Fruit fly (Drosophila melanogaster) whole organism, embryonic: ENCODE data around the gene Ir25a.
A peak's percentile ranks its signal among the peaks of the same experiment; 100 is the strongest.

Source experiments
- Ada2b ChIP-seq: fragments of 200-800 bp; sonication (Bioruptor generic); IDR thresholded peaks from 2 replicates; pipeline ENCODE4 v1.3.6; 2022; ENCODE audit warnings: missing biosample characterization, missing genetic modification characterization
- CG10274 ChIP-seq: fragments of 200-800 bp; sonication (Bioruptor generic); optimal IDR thresholded peaks from 3 replicates; lab custom pipeline; 2017; ENCODE audit warnings: missing biosample characterization, mild to moderate bottlenecking, missing genetic modification characterization
- CG10654 ChIP-seq: fragments of 200-800 bp; sonication (Bioruptor generic); optimal IDR thresholded peaks from 2 replicates; lab custom pipeline; 2016; ENCODE audit warnings: missing biosample characterization, missing genetic modification characterization
- CG11696 ChIP-seq: fragments of 200-800 bp; sonication (Bioruptor generic); IDR thresholded peaks from 2 replicates; pipeline ENCODE4 v1.3.6; 2022; ENCODE audit warnings: missing biosample characterization, missing genetic modification characterization
- CG12299 ChIP-seq: fragments of 200-800 bp; sonication (Bioruptor generic); optimal IDR thresholded peaks from 2 replicates; lab custom pipeline; 2018; ENCODE audit warnings: missing biosample characterization, mild to moderate bottlenecking, missing genetic modification characterization
- CG12659 ChIP-seq: fragments of 200-800 bp; sonication (Bioruptor generic); optimal IDR thresholded peaks from 3 replicates; lab custom pipeline; 2017; ENCODE audit warnings: mild to moderate bottlenecking, missing biosample characterization, missing genetic modification reagents, missing genetic modification characterization
- CG12769 ChIP-seq: fragments of 200-800 bp; sonication (Bioruptor generic); optimal IDR thresholded peaks from 2 replicates; lab custom pipeline; 2019; ENCODE audit warnings: missing biosample characterization, mild to moderate bottlenecking, missing genetic modification characterization, moderate library complexity
- CG15514 ChIP-seq: fragments of 200-800 bp; sonication (Bioruptor generic); optimal IDR thresholded peaks from 3 replicates; lab custom pipeline; 2017; ENCODE audit warnings: missing biosample characterization, missing genetic modification characterization, mild to moderate bottlenecking, moderate library complexity, missing genetic modification reagents
- CG17186 ChIP-seq: fragments of 200-800 bp; sonication (Bioruptor generic); optimal IDR thresholded peaks from 3 replicates; lab custom pipeline; 2017; ENCODE audit warnings: missing biosample characterization, missing genetic modification reagents, missing genetic modification characterization
- CG17612 ChIP-seq: fragments of 200-800 bp; sonication (Bioruptor generic); IDR thresholded peaks from 2 replicates; pipeline ENCODE4 v1.3.6; 2022; ENCODE audit warnings: missing biosample characterization, missing genetic modification characterization
- CG17829 ChIP-seq: fragments of 200-800 bp; optimal IDR thresholded peaks from 2 replicates; lab custom pipeline; 2019; ENCODE audit warnings: missing biosample characterization, mild to moderate bottlenecking, missing genetic modification characterization, moderate library complexity
- CG30403 ChIP-seq: fragments of 200-800 bp; sonication (Bioruptor generic); optimal IDR thresholded peaks from 3 replicates; lab custom pipeline; 2016; ENCODE audit warnings: missing biosample characterization, missing genetic modification characterization
- CG4328 ChIP-seq: fragments of 200-800 bp; sonication (Bioruptor generic); optimal IDR thresholded peaks from 3 replicates; lab custom pipeline; 2017; ENCODE audit warnings: missing biosample characterization, missing genetic modification reagents, missing genetic modification characterization
- CG4617 ChIP-seq: fragments of 200-800 bp; sonication (Bioruptor generic); optimal IDR thresholded peaks from 3 replicates; lab custom pipeline; 2016; ENCODE audit warnings: missing biosample characterization, missing genetic modification characterization, borderline replicate concordance
- CG6272 ChIP-seq: fragments of 200-800 bp; sonication (Bioruptor generic); IDR thresholded peaks from 2 replicates; pipeline ENCODE4 v1.3.6; 2022; ENCODE audit warnings: missing biosample characterization, missing genetic modification characterization
- CG6654 ChIP-seq: fragments of 200-800 bp; sonication (Bioruptor generic); optimal IDR thresholded peaks from 2 replicates; lab custom pipeline; 2017; ENCODE audit warnings: missing biosample characterization, mild to moderate bottlenecking, missing genetic modification characterization
- Deaf1 ChIP-seq: fragments of 200-800 bp; optimal IDR thresholded peaks from 3 replicates; lab custom pipeline; 2019; ENCODE audit warnings: missing biosample characterization, mild to moderate bottlenecking, missing genetic modification characterization, moderate library complexity
- Dip2 ChIP-seq: fragments of 200-800 bp; sonication (Bioruptor generic); IDR thresholded peaks from 2 replicates; pipeline ENCODE4 v1.3.6; 2022; ENCODE audit warnings: missing biosample characterization, missing genetic modification characterization
- Doc2 ChIP-seq: fragments of 200-800 bp; sonication (Bioruptor generic); IDR thresholded peaks from 2 replicates; pipeline ENCODE4 v1.3.6; 2022; ENCODE audit warnings: missing biosample characterization, missing genetic modification characterization
- Dp ChIP-seq: fragments of 200-800 bp; sonication (Bioruptor generic); optimal IDR thresholded peaks from 2 replicates; lab custom pipeline; 2018; ENCODE audit warnings: missing biosample characterization, mild to moderate bottlenecking, missing genetic modification characterization, moderate library complexity
- Drgx ChIP-seq: fragments of 200-800 bp; sonication (Bioruptor generic); IDR thresholded peaks from 2 replicates; pipeline ENCODE4 v1.3.6; 2022; ENCODE audit warnings: missing biosample characterization, missing genetic modification characterization
- Gsc ChIP-seq: fragments of 200-800 bp; sonication (Bioruptor generic); IDR thresholded peaks from 2 replicates; pipeline ENCODE4 v1.3.6; 2022; ENCODE audit warnings: missing biosample characterization, missing genetic modification characterization
- HLH4C ChIP-seq: fragments of 200-800 bp; sonication (Bioruptor generic); IDR thresholded peaks from 3 replicates; pipeline ENCODE4 v1.3.6; 2022; ENCODE audit warnings: missing biosample characterization, missing genetic modification characterization; ENCODE audit not compliant: partially characterized antibody
- Hand ChIP-seq: fragments of 200-800 bp; sonication (Bioruptor generic); optimal IDR thresholded peaks from 2 replicates; lab custom pipeline; 2017; ENCODE audit warnings: mild to moderate bottlenecking, missing biosample characterization, missing genetic modification reagents, missing genetic modification characterization
- Hr3 ChIP-seq: fragments of 200-800 bp; sonication (Bioruptor generic); optimal IDR thresholded peaks from 3 replicates; lab custom pipeline; 2016; ENCODE audit warnings: missing biosample characterization, missing genetic modification characterization
- Hsf ChIP-seq: fragments of 200-800 bp; sonication (Bioruptor generic); optimal IDR thresholded peaks from 3 replicates; lab custom pipeline; 2016; ENCODE audit warnings: missing biosample characterization, missing genetic modification characterization
- Rx ChIP-seq: fragments of 200-800 bp; sonication (Bioruptor generic); IDR thresholded peaks from 2 replicates; pipeline ENCODE4 v1.3.6; 2022; ENCODE audit warnings: missing biosample characterization, missing genetic modification characterization
- Scr ChIP-seq: fragments of 200-800 bp; sonication (Bioruptor generic); IDR thresholded peaks from 2 replicates; pipeline ENCODE4 v1.3.6; 2022; ENCODE audit warnings: missing biosample characterization, missing genetic modification characterization; ENCODE audit not compliant: partially characterized antibody
- Ssrp ChIP-seq: fragments of 200-800 bp; sonication (Bioruptor generic); optimal IDR thresholded peaks from 2 replicates; lab custom pipeline; 2018; ENCODE audit warnings: missing biosample characterization, mild to moderate bottlenecking, missing genetic modification characterization, moderate library complexity
- Trl ChIP-seq, 3 experiments: fragments of >200 bp in 2 of 3; fragments of 200-800 bp in 1 of 3; sonication (Bioruptor generic) in 1 of 3; optimal IDR thresholded peaks; 2 replicates in 1 of 3; 3 replicates in 2 of 3; lab custom pipeline; 2016 to 2017; ENCODE audit warnings: missing biosample characterization in 1 of 3, missing genetic modification characterization in 1 of 3
- Xrp1 ChIP-seq: fragments of 200-800 bp; sonication (Bioruptor generic); IDR thresholded peaks from 2 replicates; pipeline ENCODE4 v1.3.6; 2022; ENCODE audit warnings: missing biosample characterization, missing genetic modification characterization
- aop ChIP-seq: fragments of 200-800 bp; sonication (Bioruptor generic); IDR thresholded peaks from 2 replicates; pipeline ENCODE4 v1.3.6; 2022; ENCODE audit warnings: missing biosample characterization, missing genetic modification characterization
- corto ChIP-seq: fragments of 200-800 bp; sonication (Bioruptor generic); optimal IDR thresholded peaks from 2 replicates; lab custom pipeline; 2016; ENCODE audit warnings: missing biosample characterization, mild to moderate bottlenecking, missing genetic modification characterization, moderate library complexity
- disco-r ChIP-seq: fragments of 200-800 bp; sonication (Bioruptor generic); optimal IDR thresholded peaks from 2 replicates; lab custom pipeline; 2016; ENCODE audit warnings: missing biosample characterization, missing genetic modification characterization
- emc ChIP-seq: fragments of 200-800 bp; sonication (Bioruptor generic); optimal IDR thresholded peaks from 2 replicates; lab custom pipeline; 2016; ENCODE audit warnings: missing biosample characterization, missing genetic modification characterization
- eve ChIP-seq, 2 experiments: fragments of >200 bp; optimal IDR thresholded peaks; 2 replicates each; lab custom pipeline; 2017; ENCODE audit warnings: missing biosample characterization in 2 of 2, missing genetic modification characterization in 2 of 2
- fd102C ChIP-seq: fragments of 200-800 bp; sonication (Bioruptor generic); optimal IDR thresholded peaks from 2 replicates; lab custom pipeline; 2018; ENCODE audit warnings: missing biosample characterization, mild to moderate bottlenecking, missing genetic modification characterization, moderate library complexity
- fd96Cb ChIP-seq: fragments of 200-800 bp; sonication (Bioruptor generic); optimal IDR thresholded peaks from 2 replicates; lab custom pipeline; 2018; ENCODE audit warnings: missing biosample characterization, mild to moderate bottlenecking, missing genetic modification characterization, moderate library complexity
- grau ChIP-seq: fragments of 200-800 bp; optimal IDR thresholded peaks from 3 replicates; lab custom pipeline; 2019; ENCODE audit warnings: missing biosample characterization, mild to moderate bottlenecking, missing genetic modification characterization, moderate library complexity
- gsb-n ChIP-seq: fragments of 200-800 bp; sonication (Bioruptor generic); optimal IDR thresholded peaks from 3 replicates; lab custom pipeline; 2018; ENCODE audit warnings: missing biosample characterization, mild to moderate bottlenecking, missing genetic modification characterization
- ham ChIP-seq: fragments of 200-800 bp; sonication (Bioruptor generic); IDR thresholded peaks from 2 replicates; pipeline ENCODE4 v1.3.6; 2022; ENCODE audit warnings: missing biosample characterization, missing genetic modification characterization
- her ChIP-seq: fragments of 200-800 bp; sonication (Bioruptor generic); optimal IDR thresholded peaks from 2 replicates; lab custom pipeline; 2016; ENCODE audit warnings: missing biosample characterization, missing genetic modification characterization
- inv ChIP-seq: fragments of 200-800 bp; sonication (Bioruptor generic); IDR thresholded peaks from 2 replicates; pipeline ENCODE4 v1.3.6; 2022; ENCODE audit warnings: missing biosample characterization, missing genetic modification characterization; ENCODE audit not compliant: partially characterized antibody
- lilli ChIP-seq: fragments of 200-800 bp; sonication (Bioruptor generic); optimal IDR thresholded peaks from 3 replicates; lab custom pipeline; 2016; ENCODE audit warnings: missing biosample characterization, missing genetic modification characterization
- luna ChIP-seq: fragments of 200-800 bp; sonication (Bioruptor generic); optimal IDR thresholded peaks from 2 replicates; lab custom pipeline; 2016; ENCODE audit warnings: missing biosample characterization, missing genetic modification characterization
- phol ChIP-seq: fragments of 200-800 bp; sonication (Bioruptor generic); optimal IDR thresholded peaks from 3 replicates; lab custom pipeline; 2018; ENCODE audit warnings: missing biosample characterization, mild to moderate bottlenecking, missing genetic modification characterization, moderate library complexity
- sens-2 ChIP-seq: fragments of 200-800 bp; sonication (Bioruptor generic); IDR thresholded peaks from 2 replicates; pipeline ENCODE4 v1.3.6; 2022; ENCODE audit warnings: missing biosample characterization, missing genetic modification characterization
- sna ChIP-seq: fragments of 200-800 bp; sonication (Bioruptor generic); IDR thresholded peaks from 2 replicates; pipeline ENCODE4 v1.3.6; 2022; ENCODE audit warnings: missing biosample characterization, missing genetic modification characterization; ENCODE audit not compliant: partially characterized antibody
- tll ChIP-seq, 2 experiments: fragments of 200-800 bp in 1 of 2; fragments of >200 bp in 1 of 2; sonication (Bioruptor generic) in 1 of 2; optimal IDR thresholded peaks; 2 replicates each; lab custom pipeline; 2017 to 2019; ENCODE audit warnings: missing biosample characterization in 2 of 2, missing genetic modification characterization in 2 of 2, mild to moderate bottlenecking in 1 of 2, moderate library complexity in 1 of 2

The Ir25a gene

DNA sequence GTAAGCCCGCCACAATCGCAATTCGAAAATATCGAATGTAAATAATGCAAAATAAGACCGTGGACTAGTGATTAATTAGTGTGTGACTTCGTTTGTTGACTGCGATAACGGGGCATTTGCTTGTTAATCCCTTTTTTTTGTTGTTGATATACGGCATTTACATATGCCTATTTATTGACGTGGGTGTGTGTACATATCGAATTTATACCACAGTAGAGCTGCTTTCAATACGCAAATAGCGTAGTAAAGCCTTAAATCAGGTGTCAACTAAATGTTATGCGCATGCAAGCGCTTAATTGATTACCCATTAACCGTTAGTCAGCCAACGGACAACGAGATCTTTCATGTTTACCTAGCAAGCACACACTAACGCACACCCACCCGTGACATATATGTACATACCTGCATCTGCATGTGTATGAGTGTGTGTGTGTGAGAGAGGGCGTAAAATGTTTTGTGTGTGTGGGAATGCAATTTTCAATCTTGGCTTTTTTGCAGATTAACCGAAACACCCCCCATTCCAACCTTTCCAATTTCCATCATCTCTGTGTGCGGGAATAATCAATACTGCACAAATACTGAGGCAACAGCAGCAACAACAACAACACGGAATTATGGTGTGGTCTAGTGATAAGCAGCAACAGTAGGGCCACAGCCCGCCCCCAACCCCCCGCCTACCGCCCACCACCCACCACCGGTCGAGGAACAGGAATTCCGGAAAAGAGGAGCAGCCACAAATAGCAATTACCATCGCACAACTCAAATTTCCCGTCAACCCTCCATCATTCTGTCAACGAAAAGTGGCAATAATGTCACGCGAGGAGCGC is 3.6 kb upstream of the Ir25a start (continued):
- TF ChIP-seq CG6654 (GFP tag; lab: Kevin White, UChicago) (no peak), Ssrp (tag; lab: Kevin White, UChicago) (peak; percentile 1), CG4328 (GFP tag; lab: Kevin White, UChicago) (no peak), CG17612 (no peak), Doc2 (GFP tag; lab: Robert Waterston, UW) (no peak), sens-2 (GFP tag; lab: Robert Waterston, UW) (peak; percentile 36; the same call in 1 of the 2 replicates), CG6272 (GFP tag; lab: Robert Waterston, UW) (no peak), Drgx (GFP tag; lab: Robert Waterston, UW) (no peak), Scr (GFP tag; lab: Robert Waterston, UW) (no peak), Xrp1 (GFP tag; lab: Robert Waterston, UW) (peak; percentile 64), fd96Cb (tag; lab: Kevin White, UChicago) (no peak), CG12299 (tag; lab: Kevin White, UChicago) (peak; percentile 53), Dip2 (GFP tag; lab: Robert Waterston, UW) (no peak), disco-r (GFP tag; lab: Kevin White, UChicago) (no peak), fd102C (no peak), Deaf1 (tag; lab: Kevin White, UChicago) (no peak), CG15514 (peak; percentile 13), luna (GFP tag; lab: Kevin White, UChicago) (no peak), aop (GFP tag; lab: Robert Waterston, UW) (no peak), eve (GFP tag; optimal IDR thresholded peaks at IDR 0.05; lab: Kevin White, UChicago) (no peak), CG10274 (GFP tag; lab: Kevin White, UChicago) (no peak), Hsf (GFP tag; lab: Kevin White, UChicago) (no peak), her (GFP tag; lab: Kevin White, UChicago) (no peak), tll (GFP tag; optimal IDR thresholded peaks at IDR 0.05; lab: Kevin White, UChicago) (peak in 1 of 2 experiments; percentile 64), ham (GFP tag; lab: Robert Waterston, UW) (no peak), emc (GFP tag; lab: Kevin White, UChicago) (no peak), grau (tag; lab: Kevin White, UChicago) (no peak), corto (GFP tag; lab: Kevin White, UChicago) (no peak), sna (no peak), HLH4C (GFP tag; lab: Robert Waterston, UW) (no peak), CG12769 (tag; lab: Kevin White, UChicago) (no peak), CG12659 (peak; percentile 16), Dp (GFP tag; lab: Kevin White, UChicago) (no peak), Hand (GFP tag; lab: Kevin White, UChicago) (no peak), CG30403 (GFP tag; lab: Kevin White, UChicago) (no peak), lilli (no peak), Gsc (GFP tag; lab: Robert Waterston, UW) (no peak), phol (tag; lab: Kevin White, UChicago) (no peak), Rx (GFP tag; lab: Robert Waterston, UW) (no peak), CG11696 (GFP tag; lab: Robert Waterston, UW) (no peak), Ada2b (GFP tag; lab: Robert Waterston, UW) (no peak), Hr3 (no peak), CG4617 (GFP tag; lab: Kevin White, UChicago) (no peak), Trl (optimal IDR thresholded peaks at IDR 0.05; lab: Kevin White, UChicago) (no peak), Trl (GFP tag; optimal IDR thresholded peaks at IDR 0.05; lab: Kevin White, UChicago) (peak; percentile 50), inv (GFP tag; lab: Robert Waterston, UW) (no peak), CG10654 (no peak), gsb-n (tag; lab: Kevin White, UChicago) (peak; percentile 15), CG17829 (tag; lab: Kevin White, UChicago) (no peak), CG17186 (GFP tag; lab: Kevin White, UChicago) (peak; percentile 15)
